Worm (Caenorhabditis elegans) whole organism, L3 larva: ENCODE results near the gene Y49E10.21.

ENCODE experiments used
- ZK546.5 ChIP-seq: sonication (generic microtip); optimal IDR thresholded peaks from 2 replicates; lab custom pipeline; 2017; ENCODE audit warnings: missing biosample characterization, missing genetic modification characterization
- fkh-10 ChIP-seq: sonication (generic microtip); optimal IDR thresholded peaks from 2 replicates; lab custom pipeline; 2017; ENCODE audit warnings: missing biosample characterization, missing genetic modification reagents, missing genetic modification characterization
- mdl-1 ChIP-seq: fragments of 150-350 bp; optimal IDR thresholded peaks from 2 replicates; lab custom pipeline; 2014; ENCODE audit warnings: missing biosample characterization, missing genetic modification characterization
- nhr-237 ChIP-seq: fragments of 150-350 bp; optimal IDR thresholded peaks from 2 replicates; lab custom pipeline; 2014; ENCODE audit warnings: missing biosample characterization, missing genetic modification characterization
- snpc-4 ChIP-seq: fragments of 150-350 bp; optimal IDR thresholded peaks from 2 replicates; lab custom pipeline; 2014; ENCODE audit warnings: missing biosample characterization, missing genetic modification characterization
- ztf-11 ChIP-seq: fragments of 150-350 bp; optimal IDR thresholded peaks from 2 replicates; lab custom pipeline; 2014; ENCODE audit warnings: missing biosample characterization, missing genetic modification characterization

ce11 chrIII:12499245-12499644, 41.8 kb downstream of the Y49E10.21 start, which contains the start of gene sql-1:
- TF ChIP-seq nhr-237 (tag; lab: Kevin White, UChicago) (no peak), ZK546.5 (no peak), ztf-11 (tag; lab: Kevin White, UChicago) (no peak), snpc-4 (tag; lab: Kevin White, UChicago) (no peak), fkh-10 (GFP tag; lab: Kevin White, UChicago) (no peak), mdl-1 (no peak)
